Fruit fly (Drosophila melanogaster): ENCODE data around the gene Mhcl.

Gene Mhcl

DNA sequence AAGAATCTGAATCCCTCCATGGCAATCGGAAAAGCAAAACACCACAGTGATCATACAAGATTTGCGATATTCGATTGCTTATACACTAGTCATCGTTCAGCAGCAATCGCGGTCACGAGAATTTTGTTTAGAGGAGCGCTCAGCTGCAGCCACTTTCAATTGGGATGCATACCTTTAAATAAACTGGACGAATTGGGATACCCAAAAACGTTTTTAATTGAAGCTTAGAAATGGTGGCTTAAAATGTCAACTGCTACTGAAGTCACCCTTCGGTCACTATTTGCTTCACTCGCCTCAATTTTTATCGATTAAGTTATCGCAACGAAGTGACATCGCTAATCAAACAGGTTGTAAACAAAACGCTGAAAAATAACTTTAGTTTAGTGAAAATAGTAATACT, 49.2 kb downstream of the Mhcl start, which contains the start of the genes IKKbeta and CG5013 (continued):
- TF ChIP-seq Sry-β (GFP tag; optimal IDR thresholded peaks at IDR 0.05) (peak; percentile 5), corto (GFP tag; optimal IDR thresholded peaks at IDR 0.05) (no peak), Rx (GFP tag; IDR thresholded peaks at IDR 0.05) (no peak), CG12104 (GFP tag; optimal IDR thresholded peaks at IDR 0.05) (peak; percentile 37), fd96Cb (tag; optimal IDR thresholded peaks at IDR 0.05) (no peak), BEAF-32 (GFP tag; optimal IDR thresholded peaks at IDR 0.05) (peak; percentile 89), usp (GFP tag; optimal IDR thresholded peaks at IDR 0.05) (no peak), ab (GFP tag; optimal IDR thresholded peaks at IDR 0.05) (no peak), phol (tag; optimal IDR thresholded peaks at IDR 0.05) (peak; percentile 66), D19B (GFP tag; optimal IDR thresholded peaks at IDR 0.05) (no peak), sd (tag; optimal IDR thresholded peaks at IDR 0.05) (peak; percentile 53), CG7987 (GFP tag; optimal IDR thresholded peaks at IDR 0.05) (no peak), CG7357 (GFP tag; IDR thresholded peaks at IDR 0.05) (no peak), CG16813 (GFP tag; IDR thresholded peaks at IDR 0.05; ENCODE audit: partially characterized antibody) (peak; percentile 81), cad (GFP tag; optimal IDR thresholded peaks at IDR 0.05) (no peak), CG8089 (GFP tag; optimal IDR thresholded peaks at IDR 0.05) (no peak), CG4820 (GFP tag; optimal IDR thresholded peaks at IDR 0.05) (peak; percentile 39), sqz (GFP tag; optimal IDR thresholded peaks at IDR 0.05) (no peak), Nf-YB (GFP tag; optimal IDR thresholded peaks at IDR 0.05) (no peak), Lim3 (GFP tag; IDR thresholded peaks at IDR 0.05) (no peak), fru (optimal IDR thresholded peaks at IDR 0.05) (no peak), zen2 (GFP tag; IDR thresholded peaks at IDR 0.05; ENCODE audit: partially characterized antibody) (peak; percentile 61; the same call in 1 of the 3 replicates), Xbp1 (GFP tag; optimal IDR thresholded peaks at IDR 0.05) (peak; percentile 52), danr (GFP tag; IDR thresholded peaks at IDR 0.05) (no peak), CG4404 (GFP tag; IDR thresholded peaks at IDR 0.05) (no peak; the same call in 1 of the 2 replicates), CG10654 (GFP tag; optimal IDR thresholded peaks at IDR 0.05) (peak; percentile 42), fd102C (GFP tag; optimal IDR thresholded peaks at IDR 0.05) (no peak), CG6791 (GFP tag; IDR thresholded peaks at IDR 0.05; ENCODE audit: partially characterized antibody) (peak; percentile 74), tx (GFP tag; optimal IDR thresholded peaks at IDR 0.05) (peak; percentile 63), CG5953 (GFP tag; IDR thresholded peaks at IDR 0.05) (no peak), h (optimal IDR thresholded peaks at IDR 0.05) (no peak), CG7271 (tag; optimal IDR thresholded peaks at IDR 0.05) (no peak), tin (GFP tag; optimal IDR thresholded peaks at IDR 0.05) (peak; percentile 36), bigmax (GFP tag; optimal IDR thresholded peaks at IDR 0.05) (no peak), zf30C (GFP tag; optimal IDR thresholded peaks at IDR 0.05) (no peak), CG3065 (GFP tag; optimal IDR thresholded peaks at IDR 0.05) (peak; percentile 4), Dek (tag; optimal IDR thresholded peaks at IDR 0.05) (no peak), lola (GFP tag; optimal IDR thresholded peaks at IDR 0.05) (peak in 1 of 3 experiments; percentile 26), CG1529 (GFP tag; optimal IDR thresholded peaks at IDR 0.05) (no peak), zen (tag; optimal IDR thresholded peaks at IDR 0.05) (no peak), Dip2 (GFP tag; IDR thresholded peaks at IDR 0.05) (no peak), Bdp1 (GFP tag; optimal IDR thresholded peaks at IDR 0.05) (peak; percentile 7), pb (GFP tag; optimal IDR thresholded peaks at IDR 0.05) (peak; percentile 52), CG2199 (GFP tag; IDR thresholded peaks at IDR 0.05) (no peak), CG31224 (GFP tag; IDR thresholded peaks at IDR 0.05) (no peak), CG5180 (GFP tag; optimal IDR thresholded peaks at IDR 0.05) (peak; percentile 98), croc (GFP tag; conservative IDR thresholded peaks at IDR 0.05) (no peak), gce (GFP tag; IDR thresholded peaks at IDR 0.05) (no peak), CG31365 (tag; optimal IDR thresholded peaks at IDR 0.05) (no peak), CG4730 (GFP tag; IDR thresholded peaks at IDR 0.05) (no peak), Stat92E (GFP tag; optimal IDR thresholded peaks at IDR 0.05) (peak in 1 of 3 experiments; percentile 24), lmd (GFP tag; IDR thresholded peaks at IDR 0.05) (peak; percentile 33; the same call in 1 of the 2 replicates)
